Worm (Caenorhabditis elegans) whole organism, mixed stage, embryonic: ENCODE results near the gene cyp-33C8.

ENCODE experiments used
- elt-3 ChIP-seq: fragments of 150-350 bp; optimal IDR thresholded peaks from 2 replicates; lab custom pipeline; 2014; ENCODE audit warnings: missing biosample characterization, missing genetic modification characterization
- nhr-12 ChIP-seq: fragments of 150-350 bp; optimal IDR thresholded peaks from 2 replicates; lab custom pipeline; 2014; ENCODE audit warnings: missing biosample characterization, missing genetic modification characterization
- nhr-237 ChIP-seq: fragments of 150-350 bp; optimal IDR thresholded peaks from 2 replicates; lab custom pipeline; 2014; ENCODE audit warnings: missing biosample characterization, missing genetic modification characterization
- pha-4 ChIP-seq: fragments of 150-350 bp; optimal IDR thresholded peaks from 2 replicates; lab custom pipeline; 2018; ENCODE audit warnings: missing biosample characterization, missing genetic modification reagents, missing genetic modification characterization
- sem-2 ChIP-seq: fragments of 200-800 bp; sonication (Bioruptor generic); optimal IDR thresholded peaks from 2 replicates; lab custom pipeline; 2018; ENCODE audit warnings: mild to moderate bottlenecking, missing genetic modification characterization, missing compliant biosample characterization
- ztf-11 ChIP-seq: fragments of 150-350 bp; optimal IDR thresholded peaks from 2 replicates; lab custom pipeline; 2014; ENCODE audit warnings: missing biosample characterization, missing genetic modification characterization

ce11 chrV:3831616-3832015 is 28.3 kb upstream of the cyp-33C8 start, which contains the start of gene H10D18.5:
- TF ChIP-seq nhr-12 (tag; lab: Kevin White, UChicago) (no peak), ztf-11 (no peak), nhr-237 (tag; lab: Kevin White, UChicago) (no peak), sem-2 (GFP tag; lab: Kevin White, UChicago) (no peak), elt-3 (no peak), pha-4 (tag; lab: Kevin White, UChicago) (no peak)
